Comparison of ENCODE assay signal across 3 worm cellular contexts in genomic region chrIV:2601988-2602861, ce11.
TF ChIP-seq lines count a peak whose summit lies in the region.

No protein-coding gene starts in this region.

TF ChIP-seq in whole organism, L1 larva, 84 proteins besides CTCF, POLR2A, EP300 and RAD21 (continued from another document and continues in another):
- TF ChIP-seq hlh-4 (tag; optimal IDR thresholded peaks at IDR 0.05; lab: Kevin White, UChicago) (no peak), lin-35 (GFP tag; optimal IDR thresholded peaks at IDR 0.05; lab: Kevin White, UChicago) (peak; percentile 89 to 96), snpc-4 (tag; optimal IDR thresholded peaks at IDR 0.05; lab: Kevin White, UChicago) (peak; percentile 89), efl-1 (optimal IDR thresholded peaks at IDR 0.05; lab: Kevin White, UChicago) (peak; percentile 92 to 96), efl-1 (GFP tag; optimal IDR thresholded peaks at IDR 0.05 in 1 of 2; lab: Kevin White, UChicago) (peak; percentile 87 to 99), vab-15 (tag; optimal IDR thresholded peaks at IDR 0.05; lab: Kevin White, UChicago) (peak; percentile 87), ceh-82 (tag; optimal IDR thresholded peaks at IDR 0.05; lab: Kevin White, UChicago) (peak; percentile 90 to 93 (median 90)), ets-5 (GFP tag; IDR thresholded peaks at IDR 0.05; lab: Robert Waterston, UW) (no peak), unc-98 (GFP tag; IDR thresholded peaks at IDR 0.05; lab: Robert Waterston, UW) (peak; percentile 75), tbx-2 (tag; optimal IDR thresholded peaks at IDR 0.05; lab: Kevin White, UChicago) (peak; percentile 98), aly-2 (tag; optimal IDR thresholded peaks at IDR 0.05; lab: Kevin White, UChicago) (peak; percentile 84), swsn-7 (tag; optimal IDR thresholded peaks at IDR 0.05; lab: Kevin White, UChicago) (peak; percentile 99), nhr-12 (tag; optimal IDR thresholded peaks at IDR 0.05; lab: Kevin White, UChicago) (peak; percentile 34), nhr-76 (tag; optimal IDR thresholded peaks at IDR 0.05; lab: Kevin White, UChicago) (peak; percentile 39), snu-23 (GFP tag; optimal IDR thresholded peaks at IDR 0.05; lab: Kevin White, UChicago) (peak; percentile 99), nhr-47 (tag; optimal IDR thresholded peaks at IDR 0.05; lab: Kevin White, UChicago) (peak; percentile 99), unc-30 (tag; optimal IDR thresholded peaks at IDR 0.05; lab: Kevin White, UChicago) (no peak), blmp-1 (tag; optimal IDR thresholded peaks at IDR 0.05; lab: Kevin White, UChicago) (peak; percentile 90), jun-1 (tag; optimal IDR thresholded peaks at IDR 0.05; lab: Kevin White, UChicago) (peak; percentile 97), irx-1 (tag; optimal IDR thresholded peaks at IDR 0.05; lab: Kevin White, UChicago) (peak; percentile 96), nhr-28 (tag; optimal IDR thresholded peaks at IDR 0.05; lab: Kevin White, UChicago) (peak; percentile 75), nhr-71 (tag; optimal IDR thresholded peaks at IDR 0.05; lab: Kevin White, UChicago) (peak; percentile 100), fos-1 (tag; optimal IDR thresholded peaks at IDR 0.05; lab: Kevin White, UChicago) (peak; percentile 93), F16B12.6 (tag; optimal IDR thresholded peaks at IDR 0.05; lab: Kevin White, UChicago) (peak; percentile 20), ztf-4 (tag; optimal IDR thresholded peaks at IDR 0.05; lab: Kevin White, UChicago) (peak; percentile 98), unc-130 (tag; optimal IDR thresholded peaks at IDR 0.05; lab: Kevin White, UChicago) (peak; percentile 99), egl-27 (tag; optimal IDR thresholded peaks at IDR 0.05; lab: Kevin White, UChicago) (peak in 1 of 2 experiments; percentile 71), sox-4 (tag; optimal IDR thresholded peaks at IDR 0.05; lab: Kevin White, UChicago) (peak; percentile 98), ceh-90 (tag; optimal IDR thresholded peaks at IDR 0.05; lab: Kevin White, UChicago) (no peak), xbp-1 (tag; optimal IDR thresholded peaks at IDR 0.05; lab: Kevin White, UChicago) (peak; percentile 97), nhr-85 (tag; lab: Kevin White, UChicago) (peak; percentile 100), lin-39 (tag; optimal IDR thresholded peaks at IDR 0.05; lab: Kevin White, UChicago) (peak; percentile 93), ztf-11 (tag; optimal IDR thresholded peaks at IDR 0.05; lab: Kevin White, UChicago) (peak in 1 of 2 experiments; percentile 86), mef-2 (tag; optimal IDR thresholded peaks at IDR 0.05; lab: Kevin White, UChicago) (peak; percentile 84), fkh-10 (GFP tag; optimal IDR thresholded peaks at IDR 0.05; lab: Kevin White, UChicago) (peak; percentile 61), dpl-1 (GFP tag; optimal IDR thresholded peaks at IDR 0.05; lab: Kevin White, UChicago) (peak; percentile 89 to 91 (median 90)), rnt-1 (tag; optimal IDR thresholded peaks at IDR 0.05; lab: Kevin White, UChicago) (peak; percentile 97), egl-13 (tag; optimal IDR thresholded peaks at IDR 0.05; lab: Kevin White, UChicago) (peak; percentile 93), pag-3 (tag; optimal IDR thresholded peaks at IDR 0.05; lab: Kevin White, UChicago; ENCODE audit: borderline replicate concordance, insufficient read depth) (peak; percentile 66), unc-86 (tag; optimal IDR thresholded peaks at IDR 0.05; lab: Kevin White, UChicago) (peak; percentile 92), nhr-11 (tag; optimal IDR thresholded peaks at IDR 0.05; lab: Kevin White, UChicago) (peak; percentile 99), hpl-2 (GFP tag; optimal IDR thresholded peaks at IDR 0.05; lab: Kevin White, UChicago) (peak; percentile 95), ceh-8 (GFP tag; optimal IDR thresholded peaks at IDR 0.05; lab: Kevin White, UChicago) (peak; percentile 97)

TF ChIP-seq in whole organism, L3 larva, 47 proteins besides CTCF, POLR2A, EP300 and RAD21 (continued from another document):
- TF ChIP-seq lin-39 (tag; optimal IDR thresholded peaks at IDR 0.05; lab: Kevin White, UChicago), result peak; percentile 73
- TF ChIP-seq elt-1 (tag; optimal IDR thresholded peaks at IDR 0.05; lab: Kevin White, UChicago), result peak; percentile 60
- TF ChIP-seq hmg-11 (tag; optimal IDR thresholded peaks at IDR 0.05; lab: Kevin White, UChicago), result peak; percentile 91
- TF ChIP-seq elt-3 (tag; optimal IDR thresholded peaks at IDR 0.05; lab: Kevin White, UChicago), result peak; percentile 44 to 83 (median 80)
- peak; percentile 98 for TF ChIP-seq nhr-43 (tag; optimal IDR thresholded peaks at IDR 0.05; lab: Kevin White, UChicago; ENCODE audit: poor library complexity, severe bottlenecking)
- TF ChIP-seq tbx-2 (tag; optimal IDR thresholded peaks at IDR 0.05; lab: Kevin White, UChicago), result peak; percentile 81
- peak; percentile 55 for TF ChIP-seq fkh-10 (GFP tag; optimal IDR thresholded peaks at IDR 0.05; lab: Kevin White, UChicago)
- TF ChIP-seq fkh-2 (tag; optimal IDR thresholded peaks at IDR 0.05; lab: Kevin White, UChicago), result no peak
- peak; percentile 51 for TF ChIP-seq nhr-76 (tag; optimal IDR thresholded peaks at IDR 0.05; lab: Kevin White, UChicago)
- TF ChIP-seq aly-2 (tag; optimal IDR thresholded peaks at IDR 0.05; lab: Kevin White, UChicago), result no peak
- peak; percentile 99 for TF ChIP-seq nhr-23 (tag; optimal IDR thresholded peaks at IDR 0.05; lab: Kevin White, UChicago)
- no peak for TF ChIP-seq nhr-12 (tag; optimal IDR thresholded peaks at IDR 0.05; lab: Kevin White, UChicago)
- peak; percentile 79 for TF ChIP-seq egl-27 (tag; optimal IDR thresholded peaks at IDR 0.05; lab: Kevin White, UChicago)
- no peak for TF ChIP-seq unc-39 (tag; optimal IDR thresholded peaks at IDR 0.05; lab: Kevin White, UChicago)
- TF ChIP-seq nfya-1 (tag; optimal IDR thresholded peaks at IDR 0.05; lab: Kevin White, UChicago; ENCODE audit: insufficient read depth), result peak; percentile 96
- TF ChIP-seq nhr-67 (tag; optimal IDR thresholded peaks at IDR 0.05; lab: Kevin White, UChicago), result no peak
- peak; percentile 86 for TF ChIP-seq mml-1 (tag; optimal IDR thresholded peaks at IDR 0.05; lab: Kevin White, UChicago)
- peak; percentile 22 for TF ChIP-seq sea-2 (GFP tag; optimal IDR thresholded peaks at IDR 0.05; lab: Kevin White, UChicago)
- peak; percentile 5 for TF ChIP-seq ceh-82 (tag; optimal IDR thresholded peaks at IDR 0.05; lab: Kevin White, UChicago)
- TF ChIP-seq ztf-11 (tag; optimal IDR thresholded peaks at IDR 0.05; lab: Kevin White, UChicago), result no peak
- TF ChIP-seq mdl-1 (tag; optimal IDR thresholded peaks at IDR 0.05; lab: Kevin White, UChicago), result peak; percentile 90
- TF ChIP-seq unc-62 (GFP tag; optimal IDR thresholded peaks at IDR 0.05; lab: Kevin White, UChicago), result peak; percentile 86
- peak; percentile 91 for TF ChIP-seq ceh-28 (tag; optimal IDR thresholded peaks at IDR 0.05; lab: Kevin White, UChicago)
- TF ChIP-seq eor-1 (tag; optimal IDR thresholded peaks at IDR 0.05; lab: Kevin White, UChicago), result peak in 1 of 2 experiments; percentile 86
- peak; percentile 82 for TF ChIP-seq lin-15B (tag; optimal IDR thresholded peaks at IDR 0.05; lab: Kevin White, UChicago)
- no peak for TF ChIP-seq nhr-237 (tag; optimal IDR thresholded peaks at IDR 0.05; lab: Kevin White, UChicago)
- peak; percentile 99 for TF ChIP-seq pha-4 (tag; optimal IDR thresholded peaks at IDR 0.05; lab: Kevin White, UChicago)
- no peak for TF ChIP-seq ceh-9 (tag; optimal IDR thresholded peaks at IDR 0.05; lab: Kevin White, UChicago)

TF ChIP-seq in whole organism, young adult, 124 proteins besides CTCF, POLR2A, EP300 and RAD21 (continued from another document and continues in another):
- TF ChIP-seq T07F8.4 (tag; optimal IDR thresholded peaks at IDR 0.05; lab: Kevin White, UChicago) (peak; percentile 35), cebp-2 (GFP tag; IDR thresholded peaks at IDR 0.05; lab: Robert Waterston, UW) (peak; percentile 79; the same call in 1 of the 2 replicates), madf-3 (GFP tag; IDR thresholded peaks at IDR 0.05; lab: Robert Waterston, UW) (peak; percentile 93), gei-17 (GFP tag; optimal IDR thresholded peaks at IDR 0.05; lab: Kevin White, UChicago) (peak; percentile 88), ceh-100 (GFP tag; IDR thresholded peaks at IDR 0.05; lab: Robert Waterston, UW) (peak; percentile 77), nfya-1 (tag; optimal IDR thresholded peaks at IDR 0.05; lab: Kevin White, UChicago; ENCODE audit: borderline replicate concordance, insufficient read depth) (no peak), attf-6 (GFP tag; IDR thresholded peaks at IDR 0.05; lab: Robert Waterston, UW) (peak; percentile 62), nfya-2 (GFP tag; IDR thresholded peaks at IDR 0.05; lab: Robert Waterston, UW) (no peak), rec-8 (tag; optimal IDR thresholded peaks at IDR 0.05; lab: Kevin White, UChicago) (no peak), Y95B8A.8 (GFP tag; IDR thresholded peaks at IDR 0.05; lab: Robert Waterston, UW) (peak; percentile 90), chd-7 (tag; optimal IDR thresholded peaks at IDR 0.05; lab: Kevin White, UChicago) (peak; percentile 98), ztf-28 (GFP tag; IDR thresholded peaks at IDR 0.05; lab: Robert Waterston, UW) (0 out of 2 replicates have a peak, but pooled peaks have one; percentile 38), lag-1 (GFP tag; IDR thresholded peaks at IDR 0.05; lab: Robert Waterston, UW) (no peak), unc-130 (GFP tag; optimal IDR thresholded peaks at IDR 0.05; lab: Kevin White, UChicago) (no peak), snpc-1.3 (tag; optimal IDR thresholded peaks at IDR 0.05; lab: Kevin White, UChicago; ENCODE audit: insufficient read depth) (no peak), egl-44 (GFP tag; IDR thresholded peaks at IDR 0.05; lab: Robert Waterston, UW) (peak; percentile 93), hrde-1 (tag; optimal IDR thresholded peaks at IDR 0.05; lab: Kevin White, UChicago; ENCODE audit: borderline replicate concordance) (no peak), snpc-3.4 (tag; optimal IDR thresholded peaks at IDR 0.05; lab: Kevin White, UChicago) (no peak), tbx-9 (tag; optimal IDR thresholded peaks at IDR 0.05; lab: Kevin White, UChicago; ENCODE audit: borderline replicate concordance) (no peak), unc-62 (GFP tag; optimal IDR thresholded peaks at IDR 0.05; lab: Kevin White, UChicago) (peak; percentile 62), Y67H2A.10 (GFP tag; conservative IDR thresholded peaks at IDR 0.05; lab: Robert Waterston, UW) (peak; percentile 98), ama-1 (optimal IDR thresholded peaks at IDR 0.05; lab: Kevin White, UChicago) (peak; percentile 40), ama-1 (GFP tag; optimal IDR thresholded peaks at IDR 0.05; lab: Kevin White, UChicago) (no peak), atf-7 (tag; optimal IDR thresholded peaks at IDR 0.05; lab: Kevin White, UChicago) (peak; percentile 98), aptf-3 (GFP tag; IDR thresholded peaks at IDR 0.05; lab: Robert Waterston, UW) (0 out of 2 replicates have a peak, but pooled peaks have one; percentile 27), nhr-27 (tag; optimal IDR thresholded peaks at IDR 0.05; lab: Kevin White, UChicago) (no peak), sea-2 (GFP tag; IDR thresholded peaks at IDR 0.05; lab: Robert Waterston, UW) (peak; percentile 97), F55B11.4 (tag; optimal IDR thresholded peaks at IDR 0.05; lab: Kevin White, UChicago; ENCODE audit: borderline replicate concordance, insufficient read depth) (no peak), ztf-3 (GFP tag; optimal IDR thresholded peaks at IDR 0.05; lab: Kevin White, UChicago) (peak; percentile 92), F57A8.1 (GFP tag; optimal IDR thresholded peaks at IDR 0.05; lab: Kevin White, UChicago) (no peak), ztf-18 (tag; optimal IDR thresholded peaks at IDR 0.05; lab: Kevin White, UChicago) (peak; percentile 68), D2030.7 (GFP tag; IDR thresholded peaks at IDR 0.05; lab: Robert Waterston, UW) (no peak), F49E8.2 (tag; optimal IDR thresholded peaks at IDR 0.05; lab: Kevin White, UChicago; ENCODE audit: insufficient read depth) (no peak), Y53F4B.3 (GFP tag; IDR thresholded peaks at IDR 0.05; lab: Robert Waterston, UW) (no peak), xnd-1 (tag; optimal IDR thresholded peaks at IDR 0.05; lab: Kevin White, UChicago) (no peak), mcd-1 (GFP tag; IDR thresholded peaks at IDR 0.05; lab: Robert Waterston, UW) (peak; percentile 91), lsy-27 (tag; optimal IDR thresholded peaks at IDR 0.05; lab: Kevin White, UChicago; ENCODE audit: borderline replicate concordance, insufficient read depth) (no peak), hmg-1.2 (GFP tag; IDR thresholded peaks at IDR 0.05; lab: Robert Waterston, UW) (peak; percentile 98), mel-28 (tag; optimal IDR thresholded peaks at IDR 0.05; lab: Kevin White, UChicago; ENCODE audit: borderline replicate concordance) (peak; percentile 77), C17E4.6 (GFP tag; IDR thresholded peaks at IDR 0.05; lab: Robert Waterston, UW) (peak; percentile 92), madf-8 (GFP tag; conservative IDR thresholded peaks at IDR 0.05; lab: Robert Waterston, UW) (no peak), hlh-26 (GFP tag; conservative IDR thresholded peaks at IDR 0.05; lab: Robert Waterston, UW) (no peak), nfyb-1 (GFP tag; IDR thresholded peaks at IDR 0.05; lab: Robert Waterston, UW) (peak; percentile 97), ceh-40 (GFP tag; IDR thresholded peaks at IDR 0.05; lab: Robert Waterston, UW) (peak; percentile 63; the same call in 1 of the 2 replicates), repo-1 (tag; optimal IDR thresholded peaks at IDR 0.05; lab: Kevin White, UChicago) (peak; percentile 97), nhr-120 (GFP tag; IDR thresholded peaks at IDR 0.05; lab: Robert Waterston, UW) (peak; percentile 59; the same call in 1 of the 2 replicates), B0261.1 (tag; optimal IDR thresholded peaks at IDR 0.05; lab: Kevin White, UChicago) (peak; percentile 19), snpc-4 (GFP tag; optimal IDR thresholded peaks at IDR 0.05; lab: Kevin White, UChicago) (no peak), snpc-4 (tag; optimal IDR thresholded peaks at IDR 0.05; lab: Kevin White, UChicago) (peak; percentile 59 to 88 (median 81)), fkh-3 (tag; optimal IDR thresholded peaks at IDR 0.05; lab: Kevin White, UChicago) (no peak), ztf-6 (GFP tag; IDR thresholded peaks at IDR 0.05; lab: Robert Waterston, UW) (peak; percentile 74; the same call in 1 of the 2 replicates), K12H6.12 (tag; optimal IDR thresholded peaks at IDR 0.05; lab: Kevin White, UChicago) (peak; percentile 93), F37B4.10 (GFP tag; IDR thresholded peaks at IDR 0.05; lab: Robert Waterston, UW) (peak; percentile 97), ztf-25 (GFP tag; IDR thresholded peaks at IDR 0.05; lab: Robert Waterston, UW) (no peak), tbp1 (GFP tag; optimal IDR thresholded peaks at IDR 0.05; lab: Kevin White, UChicago) (peak; percentile 76), ceh-91 (GFP tag; IDR thresholded peaks at IDR 0.05; lab: Robert Waterston, UW) (peak; percentile 51), ets-4 (GFP tag; optimal IDR thresholded peaks at IDR 0.05; lab: Kevin White, UChicago) (peak; percentile 90), him-1 (tag; optimal IDR thresholded peaks at IDR 0.05; lab: Kevin White, UChicago) (no peak), B0336.3 (GFP tag; IDR thresholded peaks at IDR 0.05; lab: Robert Waterston, UW) (peak; percentile 98), tlf-1 (GFP tag; optimal IDR thresholded peaks at IDR 0.05; lab: Kevin White, UChicago) (peak; percentile 97), egl-18 (GFP tag; IDR thresholded peaks at IDR 0.05; lab: Robert Waterston, UW) (peak; percentile 84), nhr-90 (tag; optimal IDR thresholded peaks at IDR 0.05; lab: Kevin White, UChicago) (peak; percentile 89), F10E7.11 (tag; optimal IDR thresholded peaks at IDR 0.05; lab: Kevin White, UChicago) (peak; percentile 91), F52B5.7 (tag; optimal IDR thresholded peaks at IDR 0.05; lab: Kevin White, UChicago) (peak; percentile 92), sptf-2 (GFP tag; optimal IDR thresholded peaks at IDR 0.05; lab: Kevin White, UChicago) (no peak), rpc-1 (optimal IDR thresholded peaks at IDR 0.05; lab: Kevin White, UChicago) (no peak), rpc-1 (tag; optimal IDR thresholded peaks at IDR 0.05; lab: Kevin White, UChicago) (no peak), ceh-58 (GFP tag; IDR thresholded peaks at IDR 0.05; lab: Robert Waterston, UW) (no peak), ztf-26 (tag; optimal IDR thresholded peaks at IDR 0.05; lab: Kevin White, UChicago) (peak; percentile 97)
